Fruit fly (Drosophila melanogaster) whole organism, wandering third instar larva: ENCODE data around the gene LManII.
A peak's percentile ranks its signal among the peaks of the same experiment; 100 is the strongest.

Experiments used
- Abd-B ChIP-seq: fragments of >200 bp; optimal IDR thresholded peaks from 2 replicates; lab custom pipeline; 2017; ENCODE audit warnings: missing biosample characterization, missing genetic modification characterization
- CG32264 ChIP-seq: fragments of 200-800 bp; sonication (Bioruptor generic); optimal IDR thresholded peaks from 2 replicates; lab custom pipeline; 2016; ENCODE audit warnings: missing biosample characterization, missing genetic modification characterization
- CG9705 ChIP-seq: fragments of 200-800 bp; sonication (Bioruptor generic); optimal IDR thresholded peaks from 2 replicates; lab custom pipeline; 2018; ENCODE audit warnings: missing biosample characterization, mild to moderate bottlenecking, missing genetic modification characterization
- CrebA ChIP-seq: fragments of 200-800 bp; sonication (Bioruptor generic); optimal IDR thresholded peaks from 2 replicates; lab custom pipeline; 2016; ENCODE audit warnings: missing biosample characterization, mild to moderate bottlenecking, missing genetic modification characterization, borderline replicate concordance
- Dfd ChIP-seq: fragments of >200 bp; optimal IDR thresholded peaks from 2 replicates; lab custom pipeline; 2017; ENCODE audit warnings: missing biosample characterization, missing genetic modification characterization
- Dif ChIP-seq: fragments of 200-275, 200-300 bp; sonication (Bioruptor generic); optimal IDR thresholded peaks from 2 replicates; lab custom pipeline; 2018; ENCODE audit warnings: missing biosample characterization, missing genetic modification characterization; ENCODE audit not compliant: partially characterized antibody
- GATAd ChIP-seq: sonication (Bioruptor generic); optimal IDR thresholded peaks from 2 replicates; lab custom pipeline; 2016; ENCODE audit warnings: missing biosample characterization, missing genetic modification characterization
- HLH106 ChIP-seq: fragments of 200-800 bp; optimal IDR thresholded peaks from 3 replicates; lab custom pipeline; 2019; ENCODE audit warnings: missing biosample characterization, mild to moderate bottlenecking, missing genetic modification characterization, moderate library complexity
- Hnf4 ChIP-seq: fragments of 200-800 bp; sonication (Bioruptor generic); optimal IDR thresholded peaks from 2 replicates; lab custom pipeline; 2016; ENCODE audit warnings: missing biosample characterization, mild to moderate bottlenecking, missing genetic modification characterization
- Hr78 ChIP-seq: fragments of >200 bp; optimal IDR thresholded peaks from 2 replicates; lab custom pipeline; 2017; ENCODE audit warnings: missing biosample characterization, missing genetic modification characterization
- Hr83 ChIP-seq: fragments of 200-300 bp; sonication (Bioruptor generic); optimal IDR thresholded peaks from 2 replicates; lab custom pipeline; 2016; ENCODE audit warnings: missing biosample characterization, mild to moderate bottlenecking, missing genetic modification characterization, moderate library complexity; ENCODE audit not compliant: poor library complexity, severe bottlenecking
- Jra ChIP-seq: sonication (Bioruptor generic); optimal IDR thresholded peaks from 2 replicates; lab custom pipeline; 2016; ENCODE audit warnings: missing biosample characterization, missing genetic modification characterization
- Mio ChIP-seq: sonication (Bioruptor generic); optimal IDR thresholded peaks from 2 replicates; lab custom pipeline; 2016; ENCODE audit warnings: missing biosample characterization, missing genetic modification characterization
- Myc ChIP-seq: fragments of >200 bp; optimal IDR thresholded peaks from 2 replicates; lab custom pipeline; 2017
- N ChIP-seq: fragments of >200 bp; optimal IDR thresholded peaks from 2 replicates; lab custom pipeline; 2018; ENCODE audit warnings: missing biosample characterization, missing external identifiers, missing genetic modification characterization
- OdsH ChIP-seq: fragments of 200-800 bp; sonication (Bioruptor generic); optimal IDR thresholded peaks from 2 replicates; lab custom pipeline; 2016; ENCODE audit warnings: missing biosample characterization, mild to moderate bottlenecking, missing genetic modification characterization
- Rel ChIP-seq, 2 experiments: fragments of 200-800 bp; sonication (Bioruptor generic) in 1 of 2; optimal IDR thresholded peaks; 2 replicates in 1 of 2; 3 replicates in 1 of 2; lab custom pipeline; 2016 to 2019; ENCODE audit warnings: mild to moderate bottlenecking in 2 of 2, missing biosample characterization in 2 of 2, missing genetic modification characterization in 2 of 2, moderate library complexity in 1 of 2
- Sp1 ChIP-seq: fragments of 200-800 bp; sonication (Bioruptor generic); optimal IDR thresholded peaks from 3 replicates; lab custom pipeline; 2019; ENCODE audit warnings: missing biosample characterization, mild to moderate bottlenecking, missing genetic modification characterization, moderate library complexity
- Vsx2 ChIP-seq: fragments of 200-300, 225-300 bp; sonication (Bioruptor generic); optimal IDR thresholded peaks from 2 replicates; lab custom pipeline; 2018; ENCODE audit warnings: missing biosample characterization, missing genetic modification characterization; ENCODE audit not compliant: partially characterized antibody
- br ChIP-seq: fragments of 200-800 bp; sonication (Bioruptor generic); optimal IDR thresholded peaks from 2 replicates; lab custom pipeline; 2016; ENCODE audit warnings: missing biosample characterization, missing genetic modification characterization
- brk ChIP-seq: fragments of 200-800 bp; sonication (Bioruptor generic); optimal IDR thresholded peaks from 2 replicates; lab custom pipeline; 2016; ENCODE audit warnings: missing biosample characterization, mild to moderate bottlenecking, missing genetic modification characterization
- dl ChIP-seq, 2 experiments: fragments of 175-275, 200-275 bp in 1 of 2; fragments of 200-275 bp in 1 of 2; sonication (Bioruptor generic); optimal IDR thresholded peaks; lab custom pipeline; 2018; ENCODE audit warnings: mild to moderate bottlenecking in 2 of 2, missing biosample characterization in 2 of 2, missing genetic modification characterization in 2 of 2, moderate library complexity in 2 of 2; ENCODE audit not compliant: partially characterized antibody in 2 of 2, insufficient read depth in 1 of 2
- dmrt93B ChIP-seq: fragments of 200-800 bp; sonication (Bioruptor generic); optimal IDR thresholded peaks from 2 replicates; lab custom pipeline; 2018; ENCODE audit warnings: missing biosample characterization, mild to moderate bottlenecking, missing genetic modification characterization
- dsf ChIP-seq: sonication (Bioruptor generic); optimal IDR thresholded peaks from 2 replicates; lab custom pipeline; 2016; ENCODE audit warnings: missing biosample characterization, missing genetic modification characterization, borderline replicate concordance
- ey ChIP-seq: fragments of 200-800 bp; sonication (Bioruptor generic); optimal IDR thresholded peaks from 2 replicates; lab custom pipeline; 2016; ENCODE audit warnings: missing biosample characterization, missing genetic modification characterization
- foxo ChIP-seq, 2 experiments: fragments of 200-800 bp; sonication (Bioruptor generic); optimal IDR thresholded peaks; 2 replicates in 1 of 2; 3 replicates in 1 of 2; lab custom pipeline; 2016 to 2017; ENCODE audit warnings: missing biosample characterization in 2 of 2, missing genetic modification characterization in 2 of 2
- fru ChIP-seq: fragments of 200-800 bp; sonication (Bioruptor generic); optimal IDR thresholded peaks from 3 replicates; lab custom pipeline; 2016; ENCODE audit warnings: missing biosample characterization, mild to moderate bottlenecking, missing genetic modification characterization
- h ChIP-seq: fragments of 200-800 bp; sonication (Bioruptor generic); optimal IDR thresholded peaks from 3 replicates; lab custom pipeline; 2016; ENCODE audit warnings: missing biosample characterization, mild to moderate bottlenecking, missing genetic modification characterization
- jim ChIP-seq: fragments of 175-275, 200-325 bp; sonication (Bioruptor generic); optimal IDR thresholded peaks from 2 replicates; lab custom pipeline; 2016; ENCODE audit warnings: missing biosample characterization, mild to moderate bottlenecking, missing genetic modification characterization
- lola ChIP-seq: fragments of >200 bp; optimal IDR thresholded peaks from 2 replicates; lab custom pipeline; 2017; ENCODE audit warnings: missing biosample characterization, missing genetic modification characterization
- pan ChIP-seq: fragments of >200 bp; optimal IDR thresholded peaks from 2 replicates; lab custom pipeline; 2017
- psq ChIP-seq: fragments of 200-800 bp; sonication (Bioruptor generic); optimal IDR thresholded peaks from 3 replicates; lab custom pipeline; 2017; ENCODE audit warnings: missing biosample characterization, mild to moderate bottlenecking, missing genetic modification characterization, moderate library complexity
- rgr ChIP-seq: fragments of 200-800 bp; sonication (Bioruptor generic); optimal IDR thresholded peaks from 3 replicates; lab custom pipeline; 2016; ENCODE audit warnings: missing biosample characterization, mild to moderate bottlenecking, missing genetic modification characterization
- sage ChIP-seq: fragments of 200-800 bp; sonication (Bioruptor generic); optimal IDR thresholded peaks from 2 replicates; lab custom pipeline; 2016; ENCODE audit warnings: missing biosample characterization, mild to moderate bottlenecking, missing genetic modification characterization
- sv ChIP-seq: fragments of 200-800 bp; sonication (Bioruptor generic); optimal IDR thresholded peaks from 3 replicates; lab custom pipeline; 2016; ENCODE audit warnings: missing biosample characterization, missing genetic modification characterization
- tai ChIP-seq: sonication (Bioruptor generic); optimal IDR thresholded peaks from 2 replicates; lab custom pipeline; 2016; ENCODE audit warnings: missing biosample characterization, missing genetic modification characterization
- usp ChIP-seq: fragments of >200 bp; optimal IDR thresholded peaks from 2 replicates; lab custom pipeline; 2017; ENCODE audit warnings: missing biosample characterization, missing genetic modification characterization
- woc ChIP-seq: sonication (Bioruptor generic); optimal IDR thresholded peaks from 2 replicates; lab custom pipeline; 2016; ENCODE audit warnings: missing biosample characterization, mild to moderate bottlenecking, missing genetic modification characterization

Gene LManII

dm6 chr2L:10426534-10427048 lies 30.9 kb upstream of the LManII start, which contains the start of the genes SmB and KdelR (continued):
- no peak for TF ChIP-seq Vsx2
- TF ChIP-seq CG32264 (GFP tag; lab: Kevin White, UChicago), result no peak
- TF ChIP-seq OdsH (GFP tag; lab: Kevin White, UChicago), result peak; percentile 44
- TF ChIP-seq tai (GFP tag; lab: Kevin White, UChicago), result no peak
- TF ChIP-seq ey (GFP tag; lab: Kevin White, UChicago), result peak; percentile 34
- TF ChIP-seq jim (GFP tag; lab: Kevin White, UChicago), result no peak
- no peak for TF ChIP-seq fru (GFP tag; lab: Kevin White, UChicago)
- TF ChIP-seq Hnf4, result no peak

- TF ChIP-seq Sp1 (GFP tag; lab: Kevin White, UChicago) (peak; percentile 43), usp (GFP tag; lab: Kevin White, UChicago) (no peak), foxo (GFP tag; optimal IDR thresholded peaks at IDR 0.05; lab: Kevin White, UChicago) (peak in 1 of 2 experiments; percentile 56), Hnf4 (peak; percentile 43), Dfd (GFP tag; lab: Kevin White, UChicago) (no peak), sage (GFP tag; lab: Kevin White, UChicago) (no peak), CG9705 (no peak), woc (GFP tag; lab: Kevin White, UChicago) (peak; percentile 41), Mio (GFP tag; lab: Kevin White, UChicago) (no peak), Rel (GFP tag; optimal IDR thresholded peaks at IDR 0.05; lab: Kevin White, UChicago) (no peak), Rel (tag; optimal IDR thresholded peaks at IDR 0.05; lab: Kevin White, UChicago) (peak; percentile 82), CG32264 (GFP tag; lab: Kevin White, UChicago) (no peak), h (GFP tag; lab: Kevin White, UChicago) (no peak), ey (GFP tag; lab: Kevin White, UChicago) (peak; percentile 28), OdsH (GFP tag; lab: Kevin White, UChicago) (peak; percentile 44), sv (no peak), Myc (lab: Kevin White, UChicago) (no peak), Hr83 (no peak), Jra (no peak), dsf (GFP tag; lab: Kevin White, UChicago) (no peak), tai (GFP tag; lab: Kevin White, UChicago) (no peak), br (GFP tag; lab: Kevin White, UChicago) (no peak), brk (GFP tag; lab: Kevin White, UChicago) (no peak), dl (GFP tag; optimal IDR thresholded peaks at IDR 0.05; lab: Kevin White, UChicago; ENCODE audit: insufficient read depth in 1 of 2, partially characterized antibody in 2 of 2) (no peak), pan (lab: Kevin White, UChicago) (no peak), Abd-B (GFP tag; lab: Kevin White, UChicago) (no peak), Hr78 (no peak), psq (GFP tag; lab: Kevin White, UChicago) (peak; percentile 72), HLH106 (peak; percentile 51), N (GFP tag; lab: Kevin White, UChicago) (no peak), dmrt93B (GFP tag; lab: Kevin White, UChicago) (no peak), CrebA (GFP tag; lab: Kevin White, UChicago) (no peak), fru (GFP tag; lab: Kevin White, UChicago) (no peak), GATAd (no peak), rgr (peak; percentile 40), Vsx2 (no peak), jim (GFP tag; lab: Kevin White, UChicago) (no peak), Dif (GFP tag; lab: Kevin White, UChicago) (no peak), lola (GFP tag; lab: Kevin White, UChicago) (no peak)
These were observed 28.9 kb upstream of the LManII start, which contains the start of gene CG5188 for dm6 chr2L:10428528-10428927. Gene CG5188 (plus strand): TSS chr2L:10428829.
